Worm (Caenorhabditis elegans) whole organism, dauer: ENCODE results near the gene C18G1.7.

Experiments used
- unc-62 ChIP-seq: sonication (generic microtip); optimal IDR thresholded peaks from 2 replicates; lab custom pipeline; 2017; ENCODE audit warnings: missing biosample characterization, missing genetic modification reagents, missing genetic modification characterization

C18G1.7 gene

DNA sequence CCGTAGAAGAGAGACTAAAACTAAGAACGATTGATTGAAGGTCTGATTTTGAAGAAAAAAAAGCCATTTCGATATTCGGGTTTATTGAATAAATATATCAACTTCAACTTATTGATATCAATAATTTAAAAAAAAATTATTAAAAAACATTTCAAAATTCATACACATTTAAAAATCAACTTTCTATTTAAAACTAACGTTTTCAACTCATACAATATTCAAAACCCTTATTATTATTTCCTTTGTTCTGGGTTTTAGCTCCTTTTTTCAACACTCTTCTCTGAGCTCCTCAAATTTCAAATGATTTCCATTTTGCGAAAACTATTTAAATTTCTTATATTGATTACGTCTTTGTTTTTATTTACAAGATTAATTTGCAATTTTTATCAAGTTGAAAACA is at the start of gene C18G1.7:
C18G1.7 (plus strand) TSS at position 301 of the 400 bp plus-strand sequence.
- no peak for TF ChIP-seq unc-62 (GFP tag; lab: Kevin White, UChicago)

DNA sequence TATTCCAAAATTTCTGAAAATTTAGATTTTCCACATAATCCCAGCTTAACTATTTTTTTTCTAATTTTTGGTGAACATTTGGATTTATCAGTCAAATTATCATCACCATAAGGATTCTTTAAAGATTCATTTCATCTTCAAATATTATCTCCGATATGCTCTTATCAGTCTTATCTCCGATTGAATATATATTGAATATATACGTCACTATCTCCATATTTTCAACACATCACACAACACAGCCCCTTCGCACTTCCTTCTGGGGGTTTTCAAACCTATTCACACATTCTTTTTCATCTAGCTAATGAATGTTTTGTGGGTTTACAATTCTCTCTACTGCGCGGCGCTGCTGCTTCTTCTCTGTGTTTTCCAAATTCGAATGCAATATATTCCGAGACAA is 46.7 kb upstream of the C18G1.7 start:
- no peak for TF ChIP-seq unc-62 (GFP tag; lab: Kevin White, UChicago)

DNA sequence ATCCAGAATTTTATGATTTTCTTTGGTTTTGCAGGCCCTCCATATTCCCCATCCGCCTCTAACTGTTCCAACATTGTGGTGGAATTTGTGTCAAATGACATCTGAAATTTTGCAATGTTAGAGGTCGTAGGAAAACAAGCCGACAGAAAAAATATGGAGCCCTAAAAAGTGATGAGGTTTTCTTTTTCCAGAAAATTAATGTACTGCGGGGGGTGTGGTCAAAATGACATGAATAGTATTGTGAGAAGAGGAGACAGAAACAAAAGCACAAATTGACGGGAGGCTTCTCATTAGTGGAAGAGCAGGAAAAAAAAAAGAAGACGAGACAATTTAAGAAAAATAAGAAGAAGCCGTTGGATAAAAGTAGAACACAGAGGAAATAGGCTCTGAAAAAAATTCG is 45.2 kb upstream of the C18G1.7 start, which contains the start of gene ZC266.1:
ZC266.1 (minus strand) TSS at position 101 of the 400 bp plus-strand sequence.
- TF ChIP-seq unc-62 (GFP tag; lab: Kevin White, UChicago) = no peak

DNA sequence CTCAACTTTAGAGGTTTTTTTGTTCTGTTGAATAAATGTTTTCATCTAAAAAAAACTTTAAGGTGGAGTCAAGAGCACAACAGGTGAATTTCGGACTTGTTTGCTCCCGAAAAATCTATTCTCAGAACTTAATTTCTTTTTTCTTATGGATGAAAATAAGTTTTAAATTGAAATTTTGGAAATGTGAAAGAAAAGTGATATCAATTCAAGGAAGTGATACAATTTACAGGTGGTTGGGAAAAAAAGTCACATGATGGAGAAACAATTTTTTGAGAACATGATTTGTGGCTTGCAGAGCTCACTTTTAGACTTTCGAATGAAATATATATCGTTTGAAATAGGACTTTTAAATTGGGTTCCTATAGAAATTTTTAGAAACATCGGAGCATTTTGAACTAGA is 37.7 kb upstream of the C18G1.7 start:
- no peak for TF ChIP-seq unc-62 (GFP tag; lab: Kevin White, UChicago)

DNA sequence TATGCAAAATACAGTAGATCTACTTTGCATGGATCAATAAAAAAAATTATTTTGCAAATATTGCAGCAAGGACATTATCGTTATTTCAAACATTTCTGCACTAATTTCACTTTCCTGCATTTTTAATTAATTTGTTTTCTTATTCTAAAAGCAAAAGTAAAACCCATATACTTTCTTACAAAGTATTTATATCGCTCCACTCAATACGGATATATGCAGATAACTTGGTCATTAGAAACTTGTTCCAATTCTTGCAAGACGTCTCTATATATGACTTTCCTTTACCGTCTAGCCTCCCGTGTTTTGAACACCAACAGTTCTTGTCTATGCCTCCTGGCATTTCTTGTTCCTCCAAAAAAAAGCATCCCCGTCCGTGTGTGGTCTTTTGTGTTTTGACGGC is 34.9 kb upstream of the C18G1.7 start, which contains the start of gene oac-24:
oac-24 (plus strand) TSS at position 301 of the 400 bp plus-strand sequence.
- no peak for TF ChIP-seq unc-62 (GFP tag; lab: Kevin White, UChicago)

DNA sequence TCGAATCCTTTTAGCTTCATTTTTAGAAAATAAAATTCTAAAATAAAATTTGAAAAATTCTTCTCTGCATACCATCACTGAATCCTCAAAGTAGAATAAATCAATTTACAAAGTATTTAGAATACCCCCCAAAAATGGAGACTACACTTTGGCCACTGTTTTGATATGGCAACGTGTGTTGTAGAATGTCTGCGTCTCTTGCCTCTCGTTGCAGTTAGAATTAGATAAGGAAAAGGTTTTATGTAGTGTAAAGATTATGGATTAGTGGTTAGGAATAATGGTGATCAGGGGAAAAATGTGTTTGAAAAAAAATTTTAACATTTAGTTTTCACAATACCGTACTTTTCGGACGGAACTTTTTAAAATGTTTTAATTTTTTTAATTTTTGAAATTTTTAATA is 25.4 kb upstream of the C18G1.7 start, which contains the start of gene prx-6:
prx-6 (minus strand) TSS at position 129 of the 400 bp plus-strand sequence.
- no peak for TF ChIP-seq unc-62 (GFP tag; lab: Kevin White, UChicago)

DNA sequence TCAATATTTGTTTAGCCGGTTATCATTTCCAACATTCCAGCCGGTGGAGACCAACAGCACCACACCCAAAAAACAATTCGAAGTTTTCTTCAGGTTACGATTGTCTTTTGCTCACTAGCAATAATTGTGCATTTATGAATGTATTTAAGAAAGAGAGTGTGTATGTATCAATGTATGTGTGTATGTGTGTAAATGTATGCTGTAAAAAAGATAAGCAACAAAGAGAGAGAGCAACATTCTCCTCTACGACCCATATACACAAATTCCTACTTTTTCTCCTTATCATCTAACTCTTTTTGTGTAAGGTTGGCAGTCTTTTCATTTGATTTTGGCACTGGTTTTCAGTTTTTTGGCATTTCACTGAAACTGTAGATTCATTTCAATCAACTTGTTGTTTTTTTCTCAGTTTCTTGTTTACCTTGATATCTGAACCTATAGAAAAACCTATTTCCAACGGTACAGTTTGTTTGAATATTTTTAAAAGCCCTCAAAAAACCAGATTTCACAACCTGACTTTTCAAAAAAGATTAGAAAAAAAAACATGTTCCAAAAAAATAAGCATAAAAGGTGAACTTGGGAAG is 24.4 kb upstream of the C18G1.7 start:
- no peak for TF ChIP-seq unc-62 (GFP tag; lab: Kevin White, UChicago)

DNA sequence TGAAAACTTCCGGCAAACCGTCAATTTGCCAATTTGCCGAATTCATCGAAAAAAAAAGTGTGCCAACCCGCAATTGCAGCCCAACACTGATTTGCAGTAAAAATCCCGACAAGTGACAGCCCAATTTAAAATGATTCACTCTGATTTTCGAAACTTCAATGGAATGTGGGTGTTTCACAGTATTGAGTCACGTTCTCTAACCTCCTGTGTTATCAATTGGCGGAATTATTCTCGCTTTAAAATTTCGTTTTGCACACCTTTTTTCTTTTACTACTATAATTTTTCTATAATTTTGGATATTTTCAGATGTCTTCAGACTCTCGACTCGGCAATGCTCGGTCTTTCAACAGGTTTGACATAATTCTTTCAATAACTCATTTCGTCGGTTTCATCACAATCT is 23.1 kb upstream of the C18G1.7 start, which contains the start of gene F39G3.5:
F39G3.5 (plus strand) TSS at position 301 of the 400 bp plus-strand sequence.
- no peak for TF ChIP-seq unc-62 (GFP tag; lab: Kevin White, UChicago)

DNA sequence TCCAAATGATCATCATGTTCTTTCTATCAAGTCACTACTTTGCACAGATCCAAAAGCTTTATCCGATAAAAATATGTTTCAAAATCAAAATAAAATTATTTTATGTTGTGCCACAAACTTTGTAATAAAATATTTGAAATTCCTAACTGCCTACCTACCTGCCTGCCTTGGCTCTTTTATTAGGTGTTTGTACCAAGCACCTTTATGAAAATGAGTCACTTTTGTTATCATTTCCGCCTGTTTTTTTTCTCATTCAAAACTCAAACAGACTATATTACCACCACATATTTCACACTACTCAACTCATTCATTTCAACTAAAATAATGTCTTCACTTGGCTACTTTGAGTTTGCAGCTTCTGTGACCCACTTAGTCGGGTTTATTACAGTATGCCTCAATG is 20.9 kb upstream of the C18G1.7 start, which contains the start of gene F39G3.4:
F39G3.4 (plus strand) TSS at position 301 of the 400 bp plus-strand sequence.
- no peak for TF ChIP-seq unc-62 (GFP tag; lab: Kevin White, UChicago)

DNA sequence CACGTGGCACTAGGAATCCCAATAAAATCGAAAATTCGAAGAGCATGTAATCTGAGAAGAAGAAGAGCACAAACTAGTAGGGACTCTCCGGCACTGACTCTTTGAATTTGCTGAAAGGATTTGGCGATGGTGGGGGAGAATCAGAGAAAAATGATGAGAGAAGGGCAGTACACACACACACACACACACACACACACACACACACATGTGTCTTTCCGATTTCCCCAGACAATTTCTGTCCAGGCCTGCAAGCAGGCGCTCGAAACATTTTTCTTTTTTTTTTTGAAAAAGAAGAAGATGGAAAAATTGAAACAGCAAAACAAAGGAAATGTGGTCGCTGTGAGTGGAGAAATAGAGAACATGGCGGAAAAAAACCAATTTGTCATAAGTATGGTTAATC is 15.3 kb upstream of the C18G1.7 start, which contains the start of gene tig-2:
tig-2 (minus strand) TSS at position 87 of the 400 bp plus-strand sequence.
- no peak for TF ChIP-seq unc-62 (GFP tag; lab: Kevin White, UChicago)

DNA sequence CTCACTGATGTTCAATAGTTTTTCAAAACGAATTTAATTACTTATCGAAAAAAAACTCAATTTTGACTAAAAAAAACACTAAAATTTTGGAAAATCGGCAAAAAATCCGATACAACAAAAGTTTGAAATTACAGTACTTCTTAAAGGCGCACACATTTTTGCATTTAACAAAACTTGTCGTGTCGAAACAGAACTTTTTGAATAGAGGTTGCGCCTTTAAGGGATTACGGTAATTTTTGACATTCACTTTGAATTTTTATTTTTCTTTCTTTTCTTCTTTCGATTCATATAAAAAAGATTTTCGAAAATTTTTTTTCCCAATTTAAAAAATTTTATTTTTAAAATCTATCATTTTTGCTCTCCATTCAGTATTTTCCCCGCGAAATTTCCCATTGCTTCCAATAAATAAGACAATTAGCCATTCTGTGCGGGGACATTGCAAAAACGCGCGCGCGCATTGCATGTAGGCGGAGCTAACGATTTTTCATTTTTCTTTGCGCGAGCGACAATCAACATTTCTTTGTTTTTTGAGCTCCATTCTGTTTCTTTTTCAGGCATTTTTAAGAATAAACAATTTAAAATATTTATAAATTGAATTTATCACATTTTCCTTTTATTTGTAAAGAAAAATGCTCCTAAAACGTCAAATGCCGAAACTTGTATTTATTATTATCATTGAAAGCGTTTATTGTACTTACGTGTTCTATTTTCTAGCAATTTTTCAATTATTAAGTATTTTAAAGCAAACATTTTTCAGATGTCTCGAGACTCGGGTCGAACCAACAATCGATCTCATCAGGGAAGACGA is 14.0 kb upstream of the C18G1.7 start, which contains the start of gene F39G3.3:
F39G3.3 (plus strand) TSS at position 758 of the 808 bp plus-strand sequence.
- TF ChIP-seq unc-62 (GFP tag; lab: Kevin White, UChicago) = no peak

DNA sequence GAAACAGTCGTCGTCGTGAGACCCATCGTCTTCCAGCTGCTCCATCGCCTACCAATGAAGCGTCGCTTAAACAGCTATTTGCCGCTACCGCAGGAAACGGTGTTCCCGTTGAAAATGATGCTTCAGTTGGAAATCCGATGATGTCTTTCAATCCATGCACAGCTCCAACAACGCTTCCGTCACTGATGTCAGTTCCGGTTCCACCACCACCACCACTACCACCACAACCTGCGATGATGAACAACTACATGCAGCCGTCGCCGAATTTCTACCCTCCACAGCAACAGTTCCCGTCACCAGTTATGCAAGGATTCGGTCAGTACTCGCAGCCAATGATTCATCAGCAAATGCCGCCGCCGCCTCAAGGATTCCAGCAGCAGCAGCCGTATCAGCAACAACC is 11.4 kb upstream of the C18G1.7 start:
- no peak for TF ChIP-seq unc-62 (GFP tag; lab: Kevin White, UChicago)

DNA sequence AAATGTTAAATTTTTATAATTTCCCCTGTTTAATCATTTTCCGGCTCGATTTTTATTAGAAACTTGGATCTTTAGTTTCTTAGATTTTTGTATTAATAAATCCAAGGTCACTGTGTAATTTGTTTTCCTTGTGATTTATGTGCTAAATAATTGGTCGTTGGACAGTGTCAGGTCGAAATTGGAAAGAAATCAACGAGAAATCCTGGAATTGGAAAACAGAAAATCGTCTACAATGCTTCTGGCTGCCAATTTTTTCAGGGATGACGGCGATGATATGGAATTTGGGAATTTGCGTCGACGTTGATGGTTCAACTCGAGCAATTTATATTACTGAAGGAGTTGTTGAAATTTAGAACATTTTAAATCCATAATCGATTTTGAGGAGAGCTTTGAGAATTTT is 10.8 kb upstream of the C18G1.7 start:
- no peak for TF ChIP-seq unc-62 (GFP tag; lab: Kevin White, UChicago)

DNA sequence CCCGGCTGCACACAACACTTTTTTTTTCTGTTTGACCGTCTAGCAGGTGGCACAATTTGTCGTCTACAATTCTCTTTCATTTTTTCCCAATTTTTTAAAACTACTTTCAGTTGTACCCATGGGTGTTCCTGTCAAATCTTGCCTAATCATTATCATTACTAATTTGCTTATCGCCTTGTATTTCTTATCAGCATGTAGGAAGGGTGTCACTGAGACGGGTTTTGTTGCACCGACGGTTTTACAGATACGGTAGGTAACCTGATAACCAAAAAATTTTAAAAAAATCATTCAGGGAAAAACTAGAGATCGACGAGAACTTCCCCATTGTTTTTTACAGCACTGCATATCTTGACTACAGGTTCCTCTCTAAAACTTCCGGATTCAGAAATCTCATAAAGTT is 7.6 kb upstream of the C18G1.7 start, which contains the start of gene F39G3.2:
F39G3.2 (plus strand) TSS at position 105 of the 400 bp plus-strand sequence.
- TF ChIP-seq unc-62 (GFP tag; lab: Kevin White, UChicago) = no peak

DNA sequence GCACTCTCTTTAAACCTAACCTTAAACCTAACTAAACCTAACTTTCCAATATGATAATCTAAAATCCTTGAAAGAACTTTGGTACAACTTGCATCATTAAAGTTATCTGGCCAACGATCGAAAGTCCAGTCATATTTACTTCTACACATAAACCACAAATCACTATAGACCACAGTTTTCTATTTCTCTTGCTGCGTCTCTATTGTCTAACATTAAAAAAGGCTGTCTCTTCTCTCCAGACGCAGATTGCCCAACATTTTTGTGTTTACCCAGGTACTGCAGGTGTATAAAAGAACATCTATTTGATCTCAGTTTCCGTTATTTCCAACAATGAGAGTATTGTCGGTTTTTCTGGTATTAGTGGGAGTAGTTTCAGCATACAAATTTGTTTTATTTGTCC is 3.2 kb upstream of the C18G1.7 start, which contains the start of gene ugt-61:
ugt-61 (plus strand) TSS at position 233 of the 400 bp plus-strand sequence.
- TF ChIP-seq unc-62 (GFP tag; lab: Kevin White, UChicago) = no peak

DNA sequence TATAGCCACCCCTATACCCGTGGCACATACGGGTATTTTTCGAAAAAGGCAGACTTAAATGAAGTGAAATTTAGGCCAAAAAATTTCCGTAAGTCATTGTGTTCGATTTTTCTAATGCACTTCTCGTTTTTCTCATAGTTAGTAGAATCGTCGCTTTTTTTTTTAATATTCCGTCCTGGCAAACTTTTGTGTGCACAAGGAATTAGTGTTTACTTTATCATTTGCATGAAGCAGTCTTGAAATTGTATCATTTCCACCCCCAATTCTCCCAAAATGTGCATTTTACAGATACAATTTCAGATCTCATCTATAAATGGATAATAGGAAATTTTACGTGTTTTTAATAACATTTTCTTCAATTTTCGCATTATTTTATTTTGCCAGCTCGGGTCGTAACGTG is 4.9 kb downstream of the C18G1.7 start, which contains the start of gene C18G1.6:
C18G1.6 (plus strand) TSS at position 301 of the 400 bp plus-strand sequence.
- TF ChIP-seq unc-62 (GFP tag; lab: Kevin White, UChicago) = no peak
